Fruit fly (Drosophila melanogaster): ENCODE results near the gene Jhbp5.

DNA sequence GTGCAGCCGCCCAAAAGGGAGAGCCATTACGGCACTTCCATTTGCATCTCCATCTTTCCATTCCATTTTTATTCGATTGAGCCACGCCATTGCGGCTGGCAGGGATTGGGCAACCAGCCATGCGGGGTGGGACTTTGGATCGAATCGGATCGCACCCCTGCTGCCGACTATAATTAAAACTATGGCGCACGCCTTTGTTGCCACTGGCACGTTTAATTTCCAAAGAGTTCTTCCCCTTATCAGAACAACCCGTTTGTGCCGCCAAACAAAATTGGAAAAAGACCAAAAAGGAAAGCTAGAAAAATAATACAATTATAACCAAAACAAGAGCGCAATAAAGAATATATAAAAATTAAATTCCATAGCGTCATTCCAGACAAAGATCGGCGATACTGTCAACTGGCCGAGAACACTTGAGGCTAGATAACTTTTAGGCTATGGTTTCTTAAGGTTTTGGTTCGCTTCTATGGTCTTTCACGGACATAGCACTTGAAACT, 35.9 kb downstream of the Jhbp5 start:
- TF ChIP-seq CG32121 (GFP tag; IDR thresholded peaks at IDR 0.05) (no peak), CG13204 (GFP tag; optimal IDR thresholded peaks at IDR 0.05) (no peak), CG34367 (tag; optimal IDR thresholded peaks at IDR 0.05) (no peak), Snoo (tag; optimal IDR thresholded peaks at IDR 0.05) (no peak), CG12605 (GFP tag; IDR thresholded peaks at IDR 0.05) (no peak), rn (GFP tag; IDR thresholded peaks at IDR 0.05) (no peak), CG14655 (GFP tag; optimal IDR thresholded peaks at IDR 0.05) (no peak), CG4496 (GFP tag; IDR thresholded peaks at IDR 0.05) (no peak)
